Worm (Caenorhabditis elegans) whole organism, early embryonic: ENCODE measurements around the gene C13F10.7.

Experiments used
- B0310.2 ChIP-seq: sonication (generic microtip); optimal IDR thresholded peaks from 2 replicates; lab custom pipeline; 2016; ENCODE audit warnings: mild to moderate bottlenecking, missing genetic modification characterization, missing compliant biosample characterization
- F13C5.2 ChIP-seq: sonication (generic microtip); optimal IDR thresholded peaks from 2 replicates; lab custom pipeline; 2017; ENCODE audit warnings: mild to moderate bottlenecking, missing genetic modification characterization, inconsistent platforms, missing compliant biosample characterization
- aly-1 ChIP-seq: sonication (generic microtip); optimal IDR thresholded peaks from 2 replicates; lab custom pipeline; 2016; ENCODE audit warnings: missing genetic modification characterization, missing compliant biosample characterization
- ama-1 ChIP-seq: fragments of 150-350 bp; optimal IDR thresholded peaks from 2 replicates; lab custom pipeline; 2014
- ceh-13 ChIP-seq: fragments of 200-800 bp; sonication (Bioruptor generic); optimal IDR thresholded peaks from 2 replicates; lab custom pipeline; 2018; ENCODE audit warnings: mild to moderate bottlenecking, missing genetic modification characterization, missing compliant biosample characterization
- ceh-36 ChIP-seq: sonication (generic microtip); optimal IDR thresholded peaks from 2 replicates; lab custom pipeline; 2016; ENCODE audit warnings: missing genetic modification characterization, inconsistent platforms, missing compliant biosample characterization
- ets-7 ChIP-seq: sonication (generic microtip); optimal IDR thresholded peaks from 2 replicates; lab custom pipeline; 2016; ENCODE audit warnings: missing genotype, missing genetic modification characterization, missing compliant biosample characterization
- flt-1 ChIP-seq: fragments of 200-800 bp; sonication (Bioruptor generic); IDR thresholded peaks from 2 replicates; pipeline ENCODE4 v1.3.6; 2022; ENCODE audit warnings: missing genetic modification characterization, missing compliant biosample characterization
- hmbx-1 ChIP-seq: sonication (generic microtip); optimal IDR thresholded peaks from 2 replicates; lab custom pipeline; 2016; ENCODE audit warnings: mild to moderate bottlenecking, missing genetic modification characterization, missing compliant biosample characterization
- hmg-4 ChIP-seq: fragments of 200-800 bp; sonication (Bioruptor generic); optimal IDR thresholded peaks from 2 replicates; lab custom pipeline; 2018; ENCODE audit warnings: mild to moderate bottlenecking, missing genetic modification characterization, missing compliant biosample characterization
- hnd-1 ChIP-seq: sonication (generic microtip); optimal IDR thresholded peaks from 2 replicates; lab custom pipeline; 2016; ENCODE audit warnings: missing genetic modification characterization, missing compliant biosample characterization
- pes-1 ChIP-seq: fragments of 200-800 bp; sonication (Bioruptor generic); IDR thresholded peaks from 2 replicates; pipeline ENCODE4 v1.3.6; 2022; ENCODE audit warnings: missing genetic modification reagents, missing genetic modification characterization, missing compliant biosample characterization
- scrt-1 ChIP-seq: fragments of 200-800 bp; sonication (Bioruptor generic); IDR thresholded peaks from 2 replicates; pipeline ENCODE4 v1.3.6; 2022; ENCODE audit warnings: missing genetic modification characterization, missing compliant biosample characterization
- sea-1 ChIP-seq: fragments of 200-800 bp; sonication (Bioruptor generic); conservative IDR thresholded peaks from 2 replicates; pipeline ENCODE4 v1.3.6; 2022; ENCODE audit warnings: missing genetic modification characterization, missing compliant biosample characterization
- tbx-11 ChIP-seq: fragments of 200-800 bp; sonication (Bioruptor generic); IDR thresholded peaks from 2 replicates; pipeline ENCODE4 v1.3.6; 2022; ENCODE audit warnings: missing genetic modification characterization, missing compliant biosample characterization
- tbx-37 ChIP-seq: fragments of 200-800 bp; sonication (Bioruptor generic); conservative IDR thresholded peaks from 2 replicates; pipeline ENCODE4 v1.3.6; 2022; ENCODE audit warnings: missing genetic modification reagents, missing genetic modification characterization, missing compliant biosample characterization
- tra-4 ChIP-seq: sonication (generic microtip); optimal IDR thresholded peaks from 2 replicates; lab custom pipeline; 2017; ENCODE audit warnings: missing genetic modification characterization, missing compliant biosample characterization

Gene C13F10.7

DNA sequence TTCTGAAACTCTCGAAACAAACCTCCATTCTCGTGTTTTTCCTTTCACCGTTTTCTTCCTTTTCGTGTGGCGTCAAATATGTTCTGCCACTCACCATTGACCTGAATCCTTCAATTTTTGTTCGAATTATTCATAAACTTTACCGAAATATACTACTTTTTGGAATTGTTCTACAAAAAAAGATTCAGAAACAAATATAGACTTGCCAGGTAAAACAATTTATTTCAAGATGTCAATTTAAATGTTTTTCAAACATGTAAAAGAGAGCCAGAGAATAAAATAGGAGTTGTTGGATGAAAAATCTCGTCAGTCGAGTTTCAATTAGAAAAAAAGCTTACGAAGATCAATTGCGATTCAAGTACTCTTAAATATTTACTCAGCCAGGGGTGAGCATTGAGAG is 29.5 kb downstream of the C13F10.7 start, which contains the start of gene F09G2.8:
Gene F09G2.8, minus strand, starts transcription at position 101 of the 400 bp plus-strand sequence.
- TF ChIP-seq ceh-13 (GFP tag; lab: Kevin White, UChicago) (no peak), B0310.2 (tag; lab: Kevin White, UChicago) (no peak), hnd-1 (tag; lab: Kevin White, UChicago) (no peak), hmg-4 (GFP tag; lab: Kevin White, UChicago) (no peak), F13C5.2 (tag; lab: Kevin White, UChicago) (no peak), ets-7 (tag; lab: Kevin White, UChicago) (no peak), scrt-1 (GFP tag; lab: Robert Waterston, UW) (no peak), tbx-37 (GFP tag; lab: Robert Waterston, UW) (no peak), flt-1 (GFP tag; lab: Robert Waterston, UW) (no peak), tbx-11 (no peak), sea-1 (GFP tag; lab: Robert Waterston, UW) (no peak), tra-4 (no peak), aly-1 (tag; lab: Kevin White, UChicago) (no peak), ama-1 (no peak), pes-1 (GFP tag; lab: Robert Waterston, UW) (no peak), ceh-36 (tag; lab: Kevin White, UChicago) (no peak), hmbx-1 (tag; lab: Kevin White, UChicago) (no peak)

DNA sequence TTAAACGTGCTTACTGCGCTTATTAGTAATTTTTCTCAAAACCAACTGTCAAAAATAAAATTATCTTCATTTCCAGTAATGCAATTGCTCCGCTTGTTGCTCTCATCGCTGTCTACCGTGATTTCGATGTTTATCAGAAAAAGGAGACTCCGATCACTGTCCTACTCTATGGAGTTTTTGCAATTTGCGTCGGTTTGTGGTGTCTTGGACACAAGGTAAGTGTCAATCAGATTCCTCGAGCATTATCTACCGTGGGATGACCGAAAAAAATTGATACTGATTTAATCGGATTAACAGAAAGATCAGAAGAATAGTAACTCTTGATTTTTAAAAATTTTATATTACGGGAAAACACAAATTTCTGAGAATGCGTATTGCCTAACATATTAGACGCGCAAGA is 35.8 kb downstream of the C13F10.7 start:
- TF ChIP-seq hnd-1 (tag; lab: Kevin White, UChicago) (no peak), aly-1 (tag; lab: Kevin White, UChicago) (no peak), B0310.2 (tag; lab: Kevin White, UChicago) (no peak), ceh-13 (GFP tag; lab: Kevin White, UChicago) (no peak), hmbx-1 (tag; lab: Kevin White, UChicago) (no peak), scrt-1 (GFP tag; lab: Robert Waterston, UW) (no peak), F13C5.2 (tag; lab: Kevin White, UChicago) (no peak), tbx-11 (no peak), ets-7 (tag; lab: Kevin White, UChicago) (no peak), sea-1 (GFP tag; lab: Robert Waterston, UW) (no peak), hmg-4 (GFP tag; lab: Kevin White, UChicago) (no peak), ceh-36 (tag; lab: Kevin White, UChicago) (no peak), ama-1 (no peak), tbx-37 (GFP tag; lab: Robert Waterston, UW) (no peak), flt-1 (GFP tag; lab: Robert Waterston, UW) (no peak), pes-1 (GFP tag; lab: Robert Waterston, UW) (no peak), tra-4 (no peak)

DNA sequence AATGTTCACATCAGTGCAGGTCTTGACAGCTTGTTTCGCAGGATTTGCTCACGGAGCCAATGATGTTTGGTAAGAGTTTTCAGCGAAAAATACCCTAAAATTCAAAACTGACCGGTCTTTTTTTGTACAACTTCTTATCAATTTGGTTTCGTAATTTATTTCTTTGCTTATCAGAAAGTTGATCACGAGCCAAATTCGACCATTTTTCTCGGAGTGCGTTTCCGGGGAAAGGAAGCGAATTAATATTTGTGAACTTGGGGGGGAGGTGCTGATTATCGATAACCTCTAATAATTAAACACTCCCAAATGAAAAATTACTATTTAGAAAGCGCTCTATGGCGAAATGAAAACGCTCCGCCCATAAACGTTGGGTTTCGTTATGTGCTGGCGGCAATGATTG is 36.5 kb downstream of the C13F10.7 start:
- TF ChIP-seq ceh-36 (tag; lab: Kevin White, UChicago), result no peak
- TF ChIP-seq ceh-13 (GFP tag; lab: Kevin White, UChicago), result no peak
- TF ChIP-seq tra-4, result no peak
- no peak for TF ChIP-seq aly-1 (tag; lab: Kevin White, UChicago)
- TF ChIP-seq hnd-1 (tag; lab: Kevin White, UChicago), result no peak
- TF ChIP-seq flt-1 (GFP tag; lab: Robert Waterston, UW), result no peak
- no peak for TF ChIP-seq F13C5.2 (tag; lab: Kevin White, UChicago)
- no peak for TF ChIP-seq tbx-37 (GFP tag; lab: Robert Waterston, UW)
- TF ChIP-seq sea-1 (GFP tag; lab: Robert Waterston, UW), result no peak
- TF ChIP-seq hmbx-1 (tag; lab: Kevin White, UChicago), result no peak
- TF ChIP-seq ama-1, result no peak
- no peak for TF ChIP-seq tbx-11
- TF ChIP-seq ets-7 (tag; lab: Kevin White, UChicago), result no peak
- TF ChIP-seq hmg-4 (GFP tag; lab: Kevin White, UChicago), result no peak
- TF ChIP-seq B0310.2 (tag; lab: Kevin White, UChicago), result no peak

DNA sequence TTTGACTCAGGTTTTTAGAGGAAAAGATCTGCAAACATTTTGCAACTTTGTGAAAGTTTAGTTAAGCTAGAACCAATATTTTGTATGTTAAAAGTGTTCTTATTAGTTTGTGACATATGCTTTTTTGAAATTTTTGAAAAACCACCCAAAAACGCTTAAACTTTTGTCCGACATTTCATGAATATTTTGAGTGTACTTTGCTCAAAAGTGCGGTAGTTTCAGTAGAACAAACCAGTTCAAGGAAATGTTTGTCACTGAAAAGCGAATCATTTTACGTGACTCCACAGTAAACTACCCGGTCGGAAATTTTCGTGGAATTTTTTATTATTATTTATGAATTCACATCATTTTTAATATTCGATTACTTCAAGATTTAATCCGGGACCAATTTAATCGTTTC is 38.5 kb downstream of the C13F10.7 start, which contains the start of gene pitr-5:
Gene pitr-5, plus strand, starts transcription at position 301 of the 400 bp plus-strand sequence.
- TF ChIP-seq ceh-13 (GFP tag; lab: Kevin White, UChicago) (no peak), F13C5.2 (tag; lab: Kevin White, UChicago) (no peak), hmbx-1 (tag; lab: Kevin White, UChicago) (no peak), pes-1 (GFP tag; lab: Robert Waterston, UW) (no peak), ama-1 (no peak), ceh-36 (tag; lab: Kevin White, UChicago) (no peak), ets-7 (tag; lab: Kevin White, UChicago) (no peak), tbx-37 (GFP tag; lab: Robert Waterston, UW) (no peak), sea-1 (GFP tag; lab: Robert Waterston, UW) (no peak), tra-4 (no peak)

DNA sequence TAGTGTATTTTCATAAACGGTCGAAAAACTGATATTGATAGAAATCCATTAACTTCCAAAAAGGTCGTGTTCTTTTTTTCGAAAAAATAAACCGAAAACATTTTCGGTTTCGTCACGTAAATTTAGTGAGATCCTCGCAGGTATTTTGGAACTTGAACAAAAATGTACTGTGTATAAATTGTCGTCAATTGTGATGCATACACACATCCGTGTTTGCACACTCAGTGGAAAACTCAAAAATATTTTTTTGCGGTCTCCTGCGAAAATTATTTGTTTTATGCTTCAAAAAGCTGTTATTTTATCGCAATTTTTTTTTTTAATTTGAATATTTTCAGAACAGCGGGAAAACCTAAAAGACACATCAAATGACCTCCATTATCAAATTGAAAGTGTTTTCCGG is 44.2 kb downstream of the C13F10.7 start, which contains the start of gene cpsf-2:
Gene cpsf-2, plus strand, starts transcription at position 330 of the 400 bp plus-strand sequence.
- no peak for TF ChIP-seq ets-7 (tag; lab: Kevin White, UChicago)
- TF ChIP-seq sea-1 (GFP tag; lab: Robert Waterston, UW), result no peak
- no peak for TF ChIP-seq F13C5.2 (tag; lab: Kevin White, UChicago)
- no peak for TF ChIP-seq aly-1 (tag; lab: Kevin White, UChicago)
- no peak for TF ChIP-seq B0310.2 (tag; lab: Kevin White, UChicago)
- TF ChIP-seq ceh-36 (tag; lab: Kevin White, UChicago), result no peak
- no peak for TF ChIP-seq tbx-11
- TF ChIP-seq hmg-4 (GFP tag; lab: Kevin White, UChicago), result no peak
- TF ChIP-seq ama-1, result no peak
- no peak for TF ChIP-seq tbx-37 (GFP tag; lab: Robert Waterston, UW)
- TF ChIP-seq tra-4, result no peak
- TF ChIP-seq ceh-13 (GFP tag; lab: Kevin White, UChicago), result no peak
- no peak for TF ChIP-seq flt-1 (GFP tag; lab: Robert Waterston, UW)
- no peak for TF ChIP-seq scrt-1 (GFP tag; lab: Robert Waterston, UW)
- no peak for TF ChIP-seq hmbx-1 (tag; lab: Kevin White, UChicago)
- no peak for TF ChIP-seq hnd-1 (tag; lab: Kevin White, UChicago)
- no peak for TF ChIP-seq pes-1 (GFP tag; lab: Robert Waterston, UW)

DNA sequence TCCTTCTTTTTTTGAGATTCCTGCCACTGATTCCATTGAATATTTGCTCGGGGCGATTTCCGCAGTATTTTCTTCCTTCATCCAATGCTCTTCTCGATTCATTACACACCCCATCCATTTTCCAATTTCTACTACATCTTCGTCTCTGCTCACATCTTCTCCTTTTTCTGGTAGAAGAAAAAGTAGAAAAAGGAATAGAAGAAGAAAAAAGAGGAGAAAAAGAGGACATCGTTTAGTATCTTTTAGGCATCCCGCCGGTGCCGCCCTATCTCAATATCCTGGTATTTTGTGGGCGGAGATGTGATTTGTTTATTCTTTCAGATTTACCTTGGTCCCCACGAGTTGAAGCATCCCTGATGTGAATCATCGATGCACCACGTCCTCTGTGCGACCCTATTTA is 47.9 kb downstream of the C13F10.7 start, which contains the start of gene lgc-39:
Gene lgc-39, plus strand, starts transcription at position 301 of the 400 bp plus-strand sequence.
- TF ChIP-seq sea-1 (GFP tag; lab: Robert Waterston, UW), result no peak
- TF ChIP-seq ets-7 (tag; lab: Kevin White, UChicago), result no peak
- TF ChIP-seq pes-1 (GFP tag; lab: Robert Waterston, UW), result no peak
- TF ChIP-seq ceh-13 (GFP tag; lab: Kevin White, UChicago), result no peak
- TF ChIP-seq flt-1 (GFP tag; lab: Robert Waterston, UW), result no peak
- no peak for TF ChIP-seq tbx-37 (GFP tag; lab: Robert Waterston, UW)
- no peak for TF ChIP-seq hmg-4 (GFP tag; lab: Kevin White, UChicago)
- TF ChIP-seq F13C5.2 (tag; lab: Kevin White, UChicago), result no peak
- no peak for TF ChIP-seq hmbx-1 (tag; lab: Kevin White, UChicago)
- TF ChIP-seq aly-1 (tag; lab: Kevin White, UChicago), result no peak
- no peak for TF ChIP-seq ama-1
- TF ChIP-seq B0310.2 (tag; lab: Kevin White, UChicago), result no peak
- no peak for TF ChIP-seq tra-4
- TF ChIP-seq ceh-36 (tag; lab: Kevin White, UChicago), result no peak
